Fruit fly (Drosophila melanogaster) whole organism, wandering third instar larva: ENCODE results near the gene Atg13.

Experiments
- Abd-B ChIP-seq: fragments of >200 bp; optimal IDR thresholded peaks from 2 replicates; lab custom pipeline; 2017; ENCODE audit warnings: missing biosample characterization, missing genetic modification characterization
- CG32264 ChIP-seq: fragments of 200-800 bp; sonication (Bioruptor generic); optimal IDR thresholded peaks from 2 replicates; lab custom pipeline; 2016; ENCODE audit warnings: missing biosample characterization, missing genetic modification characterization
- HLH106 ChIP-seq: fragments of 200-800 bp; optimal IDR thresholded peaks from 3 replicates; lab custom pipeline; 2019; ENCODE audit warnings: missing biosample characterization, mild to moderate bottlenecking, missing genetic modification characterization, moderate library complexity
- OdsH ChIP-seq: fragments of 200-800 bp; sonication (Bioruptor generic); optimal IDR thresholded peaks from 2 replicates; lab custom pipeline; 2016; ENCODE audit warnings: missing biosample characterization, mild to moderate bottlenecking, missing genetic modification characterization
- fru ChIP-seq: fragments of 200-800 bp; sonication (Bioruptor generic); optimal IDR thresholded peaks from 3 replicates; lab custom pipeline; 2016; ENCODE audit warnings: missing biosample characterization, mild to moderate bottlenecking, missing genetic modification characterization
- h ChIP-seq: fragments of 200-800 bp; sonication (Bioruptor generic); optimal IDR thresholded peaks from 3 replicates; lab custom pipeline; 2016; ENCODE audit warnings: missing biosample characterization, mild to moderate bottlenecking, missing genetic modification characterization
- lola ChIP-seq: fragments of >200 bp; optimal IDR thresholded peaks from 2 replicates; lab custom pipeline; 2017; ENCODE audit warnings: missing biosample characterization, missing genetic modification characterization
- pan ChIP-seq: fragments of >200 bp; optimal IDR thresholded peaks from 2 replicates; lab custom pipeline; 2017
- usp ChIP-seq: fragments of >200 bp; optimal IDR thresholded peaks from 2 replicates; lab custom pipeline; 2017; ENCODE audit warnings: missing biosample characterization, missing genetic modification characterization

- TF ChIP-seq h (no peak), OdsH (no peak), lola (no peak), usp (GFP tag; lab: Kevin White, UChicago) (no peak), Abd-B (GFP tag; lab: Kevin White, UChicago) (no peak), CG32264 (GFP tag; lab: Kevin White, UChicago) (no peak), pan (lab: Kevin White, UChicago) (no peak), fru (no peak), HLH106 (tag; lab: Kevin White, UChicago) (no peak)
These were observed 4.4 kb downstream of the Atg13 start for dm6 chr3R:8353994-8354393.
